In the genomic region with DNA sequence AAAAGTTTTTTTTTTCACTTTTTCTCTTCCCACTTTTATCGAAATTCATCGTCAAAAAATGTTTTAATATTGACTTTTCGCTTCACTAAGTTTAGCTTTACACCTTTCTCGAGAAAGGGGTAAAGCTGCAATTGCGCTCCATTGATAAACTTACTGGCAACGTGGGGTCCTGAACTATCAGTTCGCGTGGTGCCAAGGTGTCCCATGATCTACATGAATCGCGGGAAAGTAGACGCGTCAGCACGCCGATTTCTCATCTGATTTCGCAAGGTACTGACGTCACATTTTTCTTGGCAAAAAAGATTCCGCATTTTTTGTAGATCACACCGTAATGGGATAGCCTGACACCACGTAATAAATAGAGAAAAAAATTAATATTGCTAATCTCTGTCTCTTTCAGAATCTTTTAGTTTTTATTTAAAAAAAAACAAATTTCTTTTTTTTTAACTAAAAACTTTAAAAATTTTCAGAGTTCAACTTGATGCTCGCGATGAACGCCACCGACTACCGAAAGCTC, we compare ENCODE assay signal across 4 worm cellular contexts.
TF ChIP-seq lines count a peak whose summit lies in the region.

TSS of gene lido-15 (plus strand) at position 467 of the 517 bp plus-strand sequence.

TF ChIP-seq in whole organism, L2 larva, 48 proteins besides CTCF, POLR2A, EP300 and RAD21:
- no peak for TF ChIP-seq nhr-21 (tag; optimal IDR thresholded peaks at IDR 0.05; lab: Kevin White, UChicago)
- TF ChIP-seq sem-4 (tag; optimal IDR thresholded peaks at IDR 0.05; lab: Kevin White, UChicago), result no peak
- peak; percentile 11 for TF ChIP-seq C34F6.9 (tag; optimal IDR thresholded peaks at IDR 0.05; lab: Kevin White, UChicago)
- TF ChIP-seq F13H6.1 (tag; optimal IDR thresholded peaks at IDR 0.05; lab: Kevin White, UChicago), result no peak
- no peak for TF ChIP-seq nhr-6 (tag; optimal IDR thresholded peaks at IDR 0.05; lab: Kevin White, UChicago)
- TF ChIP-seq elt-3 (tag; optimal IDR thresholded peaks at IDR 0.05; lab: Kevin White, UChicago), result no peak

TF ChIP-seq in whole organism, L3 larva, 47 proteins besides CTCF, POLR2A, EP300 and RAD21:
- TF ChIP-seq pha-4 (tag; optimal IDR thresholded peaks at IDR 0.05; lab: Kevin White, UChicago) (peak; percentile 48), ZK546.5 (tag; optimal IDR thresholded peaks at IDR 0.05; lab: Kevin White, UChicago) (no peak), ceh-16 (tag; optimal IDR thresholded peaks at IDR 0.05; lab: Kevin White, UChicago) (no peak)

TF ChIP-seq in whole organism, L4 larva, 104 proteins besides CTCF, POLR2A, EP300 and RAD21:
- peak; percentile 42 for TF ChIP-seq lin-38 (GFP tag; IDR thresholded peaks at IDR 0.05; lab: Robert Waterston, UW)
- TF ChIP-seq skn-1 (tag; optimal IDR thresholded peaks at IDR 0.05; lab: Kevin White, UChicago), result no peak
- TF ChIP-seq hlh-30 (tag; optimal IDR thresholded peaks at IDR 0.05; lab: Kevin White, UChicago; ENCODE audit: insufficient read depth), result peak; percentile 51
- TF ChIP-seq dmd-8 (GFP tag; IDR thresholded peaks at IDR 0.05; lab: Robert Waterston, UW), result no peak
- peak in 1 of 2 experiments; percentile 64 for TF ChIP-seq unc-62 (GFP tag; optimal IDR thresholded peaks at IDR 0.05 in 1 of 2; lab: Kevin White, UChicago)
- no peak for TF ChIP-seq unc-62 (tag; optimal IDR thresholded peaks at IDR 0.05; lab: Kevin White, UChicago)

TF ChIP-seq in whole organism, young adult, 124 proteins besides CTCF, POLR2A, EP300 and RAD21:
- TF ChIP-seq C17E4.6 (GFP tag; IDR thresholded peaks at IDR 0.05; lab: Robert Waterston, UW) (no peak), zim-3 (tag; optimal IDR thresholded peaks at IDR 0.05; lab: Kevin White, UChicago) (no peak), hlh-12 (tag; optimal IDR thresholded peaks at IDR 0.05; lab: Kevin White, UChicago) (no peak), madf-6 (GFP tag; IDR thresholded peaks at IDR 0.05; lab: Robert Waterston, UW) (no peak), lin-26 (GFP tag; IDR thresholded peaks at IDR 0.05; lab: Robert Waterston, UW) (no peak), mcd-1 (GFP tag; IDR thresholded peaks at IDR 0.05; lab: Robert Waterston, UW) (0 out of 2 replicates have a peak, but pooled peaks have one; percentile 27), Y56A3A.18 (GFP tag; IDR thresholded peaks at IDR 0.05; lab: Robert Waterston, UW) (no peak), cebp-1 (GFP tag; IDR thresholded peaks at IDR 0.05; lab: Robert Waterston, UW) (no peak), cebp-1 (tag; optimal IDR thresholded peaks at IDR 0.05; lab: Kevin White, UChicago) (peak; percentile 39), let-607 (tag; optimal IDR thresholded peaks at IDR 0.05; lab: Kevin White, UChicago) (no peak), bed-2 (GFP tag; IDR thresholded peaks at IDR 0.05; lab: Robert Waterston, UW) (no peak), efl-1 (GFP tag; optimal IDR thresholded peaks at IDR 0.05; lab: Kevin White, UChicago) (no peak), nhr-179 (tag; optimal IDR thresholded peaks at IDR 0.05; lab: Kevin White, UChicago) (no peak), attf-5 (GFP tag; optimal IDR thresholded peaks at IDR 0.05; lab: Kevin White, UChicago) (peak; percentile 5), die-1 (tag; optimal IDR thresholded peaks at IDR 0.05; lab: Kevin White, UChicago) (no peak), lir-1 (GFP tag; conservative IDR thresholded peaks at IDR 0.05; lab: Robert Waterston, UW) (no peak), snpc-3.4 (tag; optimal IDR thresholded peaks at IDR 0.05; lab: Kevin White, UChicago) (no peak), tlf-1 (GFP tag; optimal IDR thresholded peaks at IDR 0.05; lab: Kevin White, UChicago) (no peak)
